Fruit fly (Drosophila melanogaster): ENCODE data around the gene CG12268.

CG12268 gene

DNA sequence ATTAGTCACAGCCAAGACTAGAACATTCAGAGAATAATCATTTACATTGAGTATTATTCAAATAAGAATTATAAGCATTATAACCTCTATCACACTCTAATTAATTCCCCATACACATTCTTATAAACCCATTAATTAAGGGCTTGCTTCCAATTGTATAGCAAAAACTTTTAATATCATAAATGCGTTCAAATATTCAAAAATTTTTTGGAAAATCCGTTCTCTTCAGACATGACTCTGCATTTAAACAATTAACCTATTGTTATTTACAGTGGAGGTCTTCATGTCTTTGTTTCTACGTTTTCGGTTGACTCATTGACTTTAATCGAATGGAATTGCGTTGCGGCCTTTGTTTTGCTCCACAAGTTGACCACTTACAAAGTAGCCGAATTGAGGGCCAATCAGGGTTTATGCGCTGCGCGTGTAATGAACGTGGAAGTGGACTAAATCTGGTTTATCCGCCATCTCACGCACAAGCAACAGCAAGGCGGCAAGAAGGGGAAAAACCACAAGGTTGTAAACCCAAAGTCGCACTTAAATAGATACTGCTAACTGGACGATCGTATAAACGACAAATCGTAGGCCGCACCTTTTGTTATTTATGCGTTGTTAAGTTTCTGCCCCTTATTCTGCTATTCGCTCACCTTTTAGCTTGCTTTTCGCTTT is 27.2 kb downstream of the CG12268 start (continued):
- no peak for TF ChIP-seq CG4854 (GFP tag; optimal IDR thresholded peaks at IDR 0.05)
- TF ChIP-seq Gug (GFP tag; IDR thresholded peaks at IDR 0.05), result peak; percentile 42; the same call in 1 of the 4 replicates
- TF ChIP-seq gsb (GFP tag; IDR thresholded peaks at IDR 0.05), result peak; percentile 71
- no peak for TF ChIP-seq btn (GFP tag; optimal IDR thresholded peaks at IDR 0.05)
- no peak for TF ChIP-seq zf30C (GFP tag; optimal IDR thresholded peaks at IDR 0.05)
- peak; percentile 24; the same call in 1 of the 2 replicates for TF ChIP-seq Ptx1 (GFP tag; IDR thresholded peaks at IDR 0.05)
- TF ChIP-seq CG32532 (GFP tag; IDR thresholded peaks at IDR 0.05), result peak; percentile 83
- TF ChIP-seq CG16863 (GFP tag; optimal IDR thresholded peaks at IDR 0.05), result no peak
- TF ChIP-seq tin (GFP tag; optimal IDR thresholded peaks at IDR 0.05), result peak; percentile 20
- TF ChIP-seq CG7745 (tag; optimal IDR thresholded peaks at IDR 0.05), result no peak
- TF ChIP-seq CG11696 (GFP tag; IDR thresholded peaks at IDR 0.05), result 0 out of 2 replicates have a peak, but pooled peaks have one; percentile 39
- TF ChIP-seq CG30431 (GFP tag; optimal IDR thresholded peaks at IDR 0.05), result no peak
- no peak for TF ChIP-seq tap (tag; optimal IDR thresholded peaks at IDR 0.05)
- TF ChIP-seq crp (GFP tag; optimal IDR thresholded peaks at IDR 0.05), result no peak
- TF ChIP-seq Trl (optimal IDR thresholded peaks at IDR 0.05), result no peak
- TF ChIP-seq Trl (GFP tag; optimal IDR thresholded peaks at IDR 0.05), result peak; percentile 14
- no peak for TF ChIP-seq Sry-β (GFP tag; optimal IDR thresholded peaks at IDR 0.05)
- TF ChIP-seq CG2129 (GFP tag; IDR thresholded peaks at IDR 0.05; ENCODE audit: partially characterized antibody), result no peak
- peak; percentile 79 for TF ChIP-seq Atf6 (GFP tag; IDR thresholded peaks at IDR 0.05)
- peak; percentile 3 to 9 for TF ChIP-seq Pdp1 (GFP tag; optimal IDR thresholded peaks at IDR 0.05)
- TF ChIP-seq Ada2b (GFP tag; IDR thresholded peaks at IDR 0.05), result 0 out of 2 replicates have a peak, but pooled peaks have one; percentile 13
- TF ChIP-seq sd (tag; optimal IDR thresholded peaks at IDR 0.05), result peak; percentile 46
- TF ChIP-seq gem (tag; optimal IDR thresholded peaks at IDR 0.05), result peak; percentile 39
- peak; percentile 45 for TF ChIP-seq HLH54F (GFP tag; optimal IDR thresholded peaks at IDR 0.05)
- peak; percentile 24 for TF ChIP-seq pum (GFP tag; optimal IDR thresholded peaks at IDR 0.05)
- TF ChIP-seq HmgZ (tag; optimal IDR thresholded peaks at IDR 0.05), result peak; percentile 81
- TF ChIP-seq usp (GFP tag; optimal IDR thresholded peaks at IDR 0.05), result no peak
- TF ChIP-seq CkIIα-i1 (GFP tag; IDR thresholded peaks at IDR 0.05), result no peak
- TF ChIP-seq ATbp (GFP tag; optimal IDR thresholded peaks at IDR 0.05), result no peak
- peak; percentile 9; the same call in 1 of the 2 replicates for TF ChIP-seq E2f2 (GFP tag; IDR thresholded peaks at IDR 0.05)
- no peak for TF ChIP-seq Sry-δ (GFP tag; optimal IDR thresholded peaks at IDR 0.05)
- no peak; the same call in 1 of the 2 replicates for TF ChIP-seq sim (GFP tag; IDR thresholded peaks at IDR 0.05)
- peak; percentile 35 for TF ChIP-seq Side (GFP tag; optimal IDR thresholded peaks at IDR 0.05)
- TF ChIP-seq NC2α (GFP tag; optimal IDR thresholded peaks at IDR 0.05), result no peak
- no peak for TF ChIP-seq da (GFP tag; optimal IDR thresholded peaks at IDR 0.05)
- no peak for TF ChIP-seq jing (GFP tag; optimal IDR thresholded peaks at IDR 0.05)
- peak; percentile 52 for TF ChIP-seq CG12071 (GFP tag; optimal IDR thresholded peaks at IDR 0.05)
- peak; percentile 69 for TF ChIP-seq Fer3 (tag; optimal IDR thresholded peaks at IDR 0.05)
- peak; percentile 94 for TF ChIP-seq CG12769 (tag; optimal IDR thresholded peaks at IDR 0.05)
- peak; percentile 17 for TF ChIP-seq Hsf (GFP tag; optimal IDR thresholded peaks at IDR 0.05)
- TF ChIP-seq CG1603 (tag; optimal IDR thresholded peaks at IDR 0.05), result peak; percentile 47
- TF ChIP-seq HHEX (GFP tag; optimal IDR thresholded peaks at IDR 0.05), result no peak
- TF ChIP-seq CG4328 (GFP tag; optimal IDR thresholded peaks at IDR 0.05), result no peak
- no peak for TF ChIP-seq Doc2 (GFP tag; IDR thresholded peaks at IDR 0.05)
- no peak for TF ChIP-seq CG15011 (GFP tag; optimal IDR thresholded peaks at IDR 0.05)
- TF ChIP-seq tll (GFP tag; optimal IDR thresholded peaks at IDR 0.05), result no peak
- TF ChIP-seq emc (GFP tag; optimal IDR thresholded peaks at IDR 0.05), result no peak
- no peak for TF ChIP-seq Neu2 (GFP tag; optimal IDR thresholded peaks at IDR 0.05; ENCODE audit: borderline replicate concordance)
- TF ChIP-seq sisA (GFP tag; IDR thresholded peaks at IDR 0.05), result 0 out of 2 replicates have a peak, but pooled peaks have one; percentile 24
- no peak for TF ChIP-seq D19A (tag; optimal IDR thresholded peaks at IDR 0.05)

Measured in whole organism, embryonic.